In the genomic region with DNA sequence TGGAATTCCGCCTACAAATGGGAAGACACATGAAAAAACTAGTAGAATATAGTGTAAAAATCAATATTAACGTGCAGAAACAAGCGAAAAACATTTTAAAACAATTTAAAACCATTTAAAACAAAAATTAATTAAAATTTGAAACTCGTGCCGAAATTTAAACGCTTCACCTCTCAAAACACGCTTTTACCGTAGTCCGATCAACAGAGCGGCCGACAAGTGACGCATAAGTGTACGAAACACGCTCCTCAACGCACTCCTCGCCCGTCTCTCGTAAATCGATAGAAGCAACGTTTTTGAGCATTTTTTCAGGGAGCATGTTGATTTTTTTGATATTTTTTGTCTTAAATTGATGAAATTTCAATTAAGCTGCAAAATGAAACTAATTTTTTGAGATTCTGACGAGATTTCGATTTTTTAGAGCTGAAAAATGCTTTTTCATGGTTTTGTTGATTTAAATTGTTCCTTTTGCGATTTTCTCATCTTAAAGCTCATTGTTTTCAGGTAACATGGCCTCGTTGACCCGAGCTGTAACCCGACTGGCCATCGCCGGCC, we compare ENCODE assay signal across 5 worm cellular contexts.
TF ChIP-seq lines count a peak whose summit lies in the region.

Gene cox-5A, plus strand, starts transcription at position 505 of the 555 bp plus-strand sequence.

TF ChIP-seq in whole organism, L1 larva, 84 proteins besides CTCF, POLR2A, EP300 and RAD21 (continues in another document):
- TF ChIP-seq mab-9 (GFP tag; IDR thresholded peaks at IDR 0.05; lab: Robert Waterston, UW): peak; percentile 99
- TF ChIP-seq unc-30 (tag; optimal IDR thresholded peaks at IDR 0.05; lab: Kevin White, UChicago): peak; percentile 76
- TF ChIP-seq efl-3 (GFP tag; optimal IDR thresholded peaks at IDR 0.05; lab: Kevin White, UChicago): peak; percentile 93
- TF ChIP-seq sptf-1 (tag; optimal IDR thresholded peaks at IDR 0.05; lab: Kevin White, UChicago): no peak
- TF ChIP-seq vab-15 (tag; optimal IDR thresholded peaks at IDR 0.05; lab: Kevin White, UChicago): peak; percentile 96
- peak; percentile 64 to 96 for TF ChIP-seq mdl-1 (tag; optimal IDR thresholded peaks at IDR 0.05; lab: Kevin White, UChicago)
- TF ChIP-seq sox-4 (tag; optimal IDR thresholded peaks at IDR 0.05; lab: Kevin White, UChicago): peak; percentile 98
- peak; percentile 67 for TF ChIP-seq nhr-76 (tag; optimal IDR thresholded peaks at IDR 0.05; lab: Kevin White, UChicago)
- peak; percentile 94 for TF ChIP-seq zag-1 (tag; optimal IDR thresholded peaks at IDR 0.05; lab: Kevin White, UChicago)
- TF ChIP-seq hlh-17 (GFP tag; optimal IDR thresholded peaks at IDR 0.05; lab: Kevin White, UChicago; ENCODE audit: borderline replicate concordance): peak; percentile 36
- peak in 5 of 6 experiments; percentile 83 to 99 (median 97) for TF ChIP-seq elt-3 (tag; optimal IDR thresholded peaks at IDR 0.05; lab: Kevin White, UChicago)
- TF ChIP-seq ceh-63 (GFP tag; optimal IDR thresholded peaks at IDR 0.05; lab: Kevin White, UChicago): peak; percentile 83
- TF ChIP-seq nhr-71 (tag; optimal IDR thresholded peaks at IDR 0.05; lab: Kevin White, UChicago): peak; percentile 100
- peak; percentile 98 for TF ChIP-seq nhr-77 (tag; optimal IDR thresholded peaks at IDR 0.05; lab: Kevin White, UChicago)
- peak; percentile 77 for TF ChIP-seq nhr-84 (tag; optimal IDR thresholded peaks at IDR 0.05; lab: Kevin White, UChicago)
- peak; percentile 89 for TF ChIP-seq unc-62 (GFP tag; optimal IDR thresholded peaks at IDR 0.05; lab: Kevin White, UChicago)

TF ChIP-seq in whole organism, L3 larva, 47 proteins besides CTCF, POLR2A, EP300 and RAD21 (continues in another document):
- TF ChIP-seq nhr-25 (tag; optimal IDR thresholded peaks at IDR 0.05; lab: Kevin White, UChicago) (peak; percentile 99), elt-2 (tag; optimal IDR thresholded peaks at IDR 0.05; lab: Kevin White, UChicago) (peak; percentile 94), nhr-77 (tag; optimal IDR thresholded peaks at IDR 0.05; lab: Kevin White, UChicago) (peak; percentile 92), nhr-28 (tag; optimal IDR thresholded peaks at IDR 0.05; lab: Kevin White, UChicago) (peak; percentile 70), snpc-4 (tag; optimal IDR thresholded peaks at IDR 0.05; lab: Kevin White, UChicago) (peak; percentile 97), ceh-16 (tag; optimal IDR thresholded peaks at IDR 0.05; lab: Kevin White, UChicago) (peak; percentile 64), R02D3.7 (tag; optimal IDR thresholded peaks at IDR 0.05; lab: Kevin White, UChicago) (peak; percentile 94), nhr-23 (tag; optimal IDR thresholded peaks at IDR 0.05; lab: Kevin White, UChicago) (peak; percentile 100), egl-5 (tag; optimal IDR thresholded peaks at IDR 0.05; lab: Kevin White, UChicago) (peak; percentile 96), pqm-1 (tag; optimal IDR thresholded peaks at IDR 0.05; lab: Kevin White, UChicago) (peak; percentile 95), ztf-11 (tag; optimal IDR thresholded peaks at IDR 0.05; lab: Kevin White, UChicago) (no peak), tbx-2 (tag; optimal IDR thresholded peaks at IDR 0.05; lab: Kevin White, UChicago) (peak; percentile 97), fkh-10 (GFP tag; optimal IDR thresholded peaks at IDR 0.05; lab: Kevin White, UChicago) (peak; percentile 98), nhr-43 (tag; optimal IDR thresholded peaks at IDR 0.05; lab: Kevin White, UChicago; ENCODE audit: poor library complexity, severe bottlenecking) (peak; percentile 98), nfya-1 (tag; optimal IDR thresholded peaks at IDR 0.05; lab: Kevin White, UChicago; ENCODE audit: insufficient read depth) (peak; percentile 100), lin-15B (tag; optimal IDR thresholded peaks at IDR 0.05; lab: Kevin White, UChicago) (peak; percentile 99), mdl-1 (tag; optimal IDR thresholded peaks at IDR 0.05; lab: Kevin White, UChicago) (peak; percentile 58)

TF ChIP-seq in whole organism, early embryonic, 17 proteins besides CTCF, POLR2A, EP300 and RAD21:
- TF ChIP-seq aly-1 (tag; optimal IDR thresholded peaks at IDR 0.05; lab: Kevin White, UChicago): no peak
- 0 out of 2 replicates have a peak, but pooled peaks have one; percentile 41 for TF ChIP-seq pes-1 (GFP tag; IDR thresholded peaks at IDR 0.05; lab: Robert Waterston, UW)
- TF ChIP-seq hmg-4 (GFP tag; optimal IDR thresholded peaks at IDR 0.05; lab: Kevin White, UChicago): peak; percentile 64
- no peak for TF ChIP-seq ama-1 (optimal IDR thresholded peaks at IDR 0.05; lab: Kevin White, UChicago)
- peak; percentile 18 for TF ChIP-seq hnd-1 (tag; optimal IDR thresholded peaks at IDR 0.05; lab: Kevin White, UChicago)
- TF ChIP-seq scrt-1 (GFP tag; IDR thresholded peaks at IDR 0.05; lab: Robert Waterston, UW): no peak
- no peak for TF ChIP-seq sea-1 (GFP tag; conservative IDR thresholded peaks at IDR 0.05; lab: Robert Waterston, UW)
- TF ChIP-seq tbx-37 (GFP tag; conservative IDR thresholded peaks at IDR 0.05; lab: Robert Waterston, UW): no peak
- TF ChIP-seq B0310.2 (tag; optimal IDR thresholded peaks at IDR 0.05; lab: Kevin White, UChicago): peak; percentile 65
- no peak for TF ChIP-seq ceh-13 (GFP tag; optimal IDR thresholded peaks at IDR 0.05; lab: Kevin White, UChicago)
- no peak for TF ChIP-seq tra-4 (tag; optimal IDR thresholded peaks at IDR 0.05; lab: Kevin White, UChicago)
- peak; percentile 90 for TF ChIP-seq F13C5.2 (tag; optimal IDR thresholded peaks at IDR 0.05; lab: Kevin White, UChicago)
- TF ChIP-seq ets-7 (tag; optimal IDR thresholded peaks at IDR 0.05; lab: Kevin White, UChicago): peak; percentile 50
- TF ChIP-seq tbx-11 (GFP tag; IDR thresholded peaks at IDR 0.05; lab: Robert Waterston, UW): no peak
- no peak for TF ChIP-seq ceh-36 (tag; optimal IDR thresholded peaks at IDR 0.05; lab: Kevin White, UChicago)
- peak; percentile 28; the same call in 1 of the 2 replicates for TF ChIP-seq flt-1 (GFP tag; IDR thresholded peaks at IDR 0.05; lab: Robert Waterston, UW)
- no peak for TF ChIP-seq hmbx-1 (tag; optimal IDR thresholded peaks at IDR 0.05; lab: Kevin White, UChicago)
TF ChIP-seq in whole organism, early embryonic: peak in this region for 7.

TF ChIP-seq in whole organism, midembryonic, 9 proteins besides CTCF, POLR2A, EP300 and RAD21:
- TF ChIP-seq klf-2 (GFP tag; conservative IDR thresholded peaks at IDR 0.05; lab: Robert Waterston, UW) (no peak), T22C8.4 (GFP tag; IDR thresholded peaks at IDR 0.05; lab: Robert Waterston, UW) (peak; percentile 82), med-1 (GFP tag; optimal IDR thresholded peaks at IDR 0.05; lab: Kevin White, UChicago; ENCODE audit: insufficient read depth) (no peak), tab-1 (GFP tag; IDR thresholded peaks at IDR 0.05; lab: Robert Waterston, UW) (no peak), ref-1 (GFP tag; conservative IDR thresholded peaks at IDR 0.05; lab: Robert Waterston, UW) (no peak), ztf-29 (GFP tag; IDR thresholded peaks at IDR 0.05; lab: Robert Waterston, UW) (0 out of 2 replicates have a peak, but pooled peaks have one; percentile 37), ztf-23 (GFP tag; IDR thresholded peaks at IDR 0.05; lab: Robert Waterston, UW) (peak; percentile 86), flt-1 (GFP tag; IDR thresholded peaks at IDR 0.05; lab: Robert Waterston, UW) (peak; percentile 85), cog-1 (tag; optimal IDR thresholded peaks at IDR 0.05; lab: Kevin White, UChicago) (peak; percentile 92)

TF ChIP-seq in whole organism, young adult, 124 proteins besides CTCF, POLR2A, EP300 and RAD21 (continues in another document):
- TF ChIP-seq egl-18 (GFP tag; IDR thresholded peaks at IDR 0.05; lab: Robert Waterston, UW) (peak; percentile 92), C17E4.6 (GFP tag; IDR thresholded peaks at IDR 0.05; lab: Robert Waterston, UW) (peak; percentile 96), ztf-25 (GFP tag; IDR thresholded peaks at IDR 0.05; lab: Robert Waterston, UW) (peak; percentile 72; the same call in 1 of the 2 replicates), cebp-2 (GFP tag; IDR thresholded peaks at IDR 0.05; lab: Robert Waterston, UW) (0 out of 2 replicates have a peak, but pooled peaks have one; percentile 50), ets-4 (GFP tag; optimal IDR thresholded peaks at IDR 0.05; lab: Kevin White, UChicago) (peak; percentile 88), sptf-2 (GFP tag; optimal IDR thresholded peaks at IDR 0.05; lab: Kevin White, UChicago) (peak; percentile 47), B0336.3 (GFP tag; IDR thresholded peaks at IDR 0.05; lab: Robert Waterston, UW) (peak; percentile 99), ztf-3 (GFP tag; optimal IDR thresholded peaks at IDR 0.05; lab: Kevin White, UChicago) (peak; percentile 95), dox-1 (GFP tag; IDR thresholded peaks at IDR 0.05; lab: Robert Waterston, UW) (peak; percentile 99), efl-1 (GFP tag; optimal IDR thresholded peaks at IDR 0.05; lab: Kevin White, UChicago) (peak; percentile 94), aptf-2 (GFP tag; conservative IDR thresholded peaks at IDR 0.05; lab: Robert Waterston, UW) (0 out of 2 replicates have a peak, but pooled peaks have one; percentile 31), athp-1 (tag; optimal IDR thresholded peaks at IDR 0.05; lab: Kevin White, UChicago) (peak; percentile 98), lsy-27 (tag; optimal IDR thresholded peaks at IDR 0.05; lab: Kevin White, UChicago; ENCODE audit: borderline replicate concordance, insufficient read depth) (no peak), zim-3 (tag; optimal IDR thresholded peaks at IDR 0.05; lab: Kevin White, UChicago) (peak; percentile 81), ccch-3 (GFP tag; optimal IDR thresholded peaks at IDR 0.05; lab: Kevin White, UChicago) (no peak), sdz-38 (tag; optimal IDR thresholded peaks at IDR 0.05; lab: Kevin White, UChicago) (no peak), ztf-18 (tag; optimal IDR thresholded peaks at IDR 0.05; lab: Kevin White, UChicago) (peak; percentile 86), F33H1.4 (GFP tag; IDR thresholded peaks at IDR 0.05; lab: Robert Waterston, UW) (peak; percentile 87), dpff-1 (tag; optimal IDR thresholded peaks at IDR 0.05; lab: Kevin White, UChicago) (peak; percentile 92), snpc-4 (GFP tag; optimal IDR thresholded peaks at IDR 0.05; lab: Kevin White, UChicago) (peak; percentile 85), snpc-4 (tag; optimal IDR thresholded peaks at IDR 0.05; lab: Kevin White, UChicago) (peak; percentile 91 to 94 (median 94)), nhr-179 (tag; optimal IDR thresholded peaks at IDR 0.05; lab: Kevin White, UChicago) (no peak), rec-8 (tag; optimal IDR thresholded peaks at IDR 0.05; lab: Kevin White, UChicago) (peak in 1 of 2 experiments; percentile 35), nhr-27 (tag; optimal IDR thresholded peaks at IDR 0.05; lab: Kevin White, UChicago) (peak; percentile 63), aptf-3 (GFP tag; IDR thresholded peaks at IDR 0.05; lab: Robert Waterston, UW) (no peak), tlf-1 (GFP tag; optimal IDR thresholded peaks at IDR 0.05; lab: Kevin White, UChicago) (peak; percentile 99), T07F8.4 (tag; optimal IDR thresholded peaks at IDR 0.05; lab: Kevin White, UChicago) (peak; percentile 62), madf-10 (tag; optimal IDR thresholded peaks at IDR 0.05; lab: Kevin White, UChicago) (peak; percentile 95), Y53F4B.3 (GFP tag; IDR thresholded peaks at IDR 0.05; lab: Robert Waterston, UW) (peak; percentile 47; the same call in 1 of the 2 replicates)

Comparison
In these comparisons a context has a peak if more than half of its experiments do, and no peak if none do; other contexts are left out.
1. Of the 8 proteins assayed by ChIP-seq in both whole organism, young adult and whole organism, L1 larva: peak only in whole organism, young adult: none; only in whole organism, L1 larva: none; in both: ama-1, dpl-1, efl-1, lin-35, nhr-90, snpc-4 and 2 more; in neither: 0.